Worm (Caenorhabditis elegans): Measurements from ENCODE around the gene Y57G11B.5.

Y57G11B.5 gene

DNA sequence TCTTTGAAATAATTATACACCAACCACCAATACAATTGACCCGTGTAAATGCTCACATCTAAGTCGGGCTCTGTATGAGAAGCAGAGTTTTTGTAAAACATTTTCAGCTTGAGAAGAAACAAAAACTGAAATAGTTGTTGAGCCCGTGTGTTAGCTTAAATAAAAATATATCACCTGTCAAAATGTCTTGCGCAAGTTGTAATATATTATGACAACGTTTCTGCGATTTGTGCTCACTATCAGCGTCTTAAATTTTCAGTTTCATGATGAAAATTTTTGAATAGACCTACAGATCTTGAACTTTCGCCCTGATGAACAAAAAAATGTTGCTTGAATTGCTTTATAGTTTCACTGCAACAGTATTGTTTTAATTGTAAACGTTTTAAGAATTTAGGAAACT, 39.7 kb upstream of the Y57G11B.5 start, which contains the start of gene T27E7.4:
T27E7.4 (minus strand) TSS at position 101 of the 400 bp plus-strand sequence.
- no peak for TF ChIP-seq ceh-48 (tag; optimal IDR thresholded peaks at IDR 0.05)
- no peak for TF ChIP-seq pha-4 (tag; optimal IDR thresholded peaks at IDR 0.05)
- no peak for TF ChIP-seq pros-1 (tag; optimal IDR thresholded peaks at IDR 0.05)
- TF ChIP-seq zip-5 (tag; optimal IDR thresholded peaks at IDR 0.05), result no peak
- TF ChIP-seq ahr-1 (tag; optimal IDR thresholded peaks at IDR 0.05), result no peak
- TF ChIP-seq rnt-1 (tag; optimal IDR thresholded peaks at IDR 0.05), result no peak
- TF ChIP-seq odd-2 (tag; optimal IDR thresholded peaks at IDR 0.05), result no peak
- no peak for TF ChIP-seq npax-4 (tag; optimal IDR thresholded peaks at IDR 0.05)
- TF ChIP-seq ref-2 (tag; optimal IDR thresholded peaks at IDR 0.05), result no peak
- TF ChIP-seq ttx-3 (tag; optimal IDR thresholded peaks at IDR 0.05), result no peak
- TF ChIP-seq che-1 (tag; optimal IDR thresholded peaks at IDR 0.05), result no peak
- TF ChIP-seq ceh-45 (GFP tag; IDR thresholded peaks at IDR 0.05), result no peak
- TF ChIP-seq eyg-1 (tag; optimal IDR thresholded peaks at IDR 0.05), result no peak
- TF ChIP-seq syd-9 (tag; optimal IDR thresholded peaks at IDR 0.05), result no peak

DNA sequence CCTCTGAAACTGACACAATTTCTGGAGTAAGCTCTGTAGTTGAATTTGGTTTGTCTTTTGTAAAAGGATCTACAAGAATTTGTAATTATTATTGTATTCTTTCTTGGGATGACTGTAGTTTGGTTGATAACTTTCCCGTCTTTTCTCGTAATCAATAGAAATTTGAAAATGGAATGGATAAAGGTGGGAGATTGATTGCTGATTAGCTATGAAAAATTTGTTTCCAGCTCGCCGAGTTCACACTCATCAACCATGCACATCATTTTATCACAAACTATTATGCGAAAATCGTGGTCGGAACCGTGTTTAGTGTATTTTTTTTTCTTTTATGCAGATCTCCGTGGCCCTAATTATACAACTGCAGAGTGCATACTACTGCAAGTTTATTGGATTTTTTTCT, 37.7 kb upstream of the Y57G11B.5 start, which contains the start of gene T27E7.5:
T27E7.5 (plus strand) TSS at position 253 of the 400 bp plus-strand sequence.
- TF ChIP-seq odd-2 (tag; optimal IDR thresholded peaks at IDR 0.05), result no peak
- TF ChIP-seq pqm-1 (tag; optimal IDR thresholded peaks at IDR 0.05), result no peak
- no peak for TF ChIP-seq ceh-14 (tag; optimal IDR thresholded peaks at IDR 0.05)

DNA sequence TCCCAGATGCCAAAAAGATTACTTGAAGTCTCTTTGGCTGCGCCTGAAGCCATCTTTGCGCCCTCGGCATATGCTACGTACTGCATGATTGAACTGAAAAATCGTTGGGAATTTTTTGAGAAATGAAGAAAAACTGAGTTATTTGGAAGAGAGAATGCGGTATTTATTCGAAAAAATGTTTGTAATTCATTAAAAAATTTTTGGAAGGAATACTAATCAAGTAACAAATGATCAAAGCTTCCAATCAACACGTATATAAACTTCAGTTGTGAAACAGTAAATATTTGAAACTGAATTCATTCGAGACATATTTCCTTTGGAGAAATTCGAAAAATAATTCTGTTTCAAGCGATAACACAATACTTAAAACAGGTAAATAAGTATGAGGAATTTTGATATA, 32.1 kb upstream of the Y57G11B.5 start, which contains the start of gene pals-29:
pals-29 (minus strand) TSS at position 101 of the 400 bp plus-strand sequence.
- TF ChIP-seq ceh-9 (tag; optimal IDR thresholded peaks at IDR 0.05) (no peak), ceh-34 (tag; optimal IDR thresholded peaks at IDR 0.05) (no peak), elt-4 (tag; optimal IDR thresholded peaks at IDR 0.05) (no peak), ceh-19 (GFP tag; optimal IDR thresholded peaks at IDR 0.05) (no peak), ahr-1 (tag; optimal IDR thresholded peaks at IDR 0.05) (no peak), C38D4.7 (GFP tag; optimal IDR thresholded peaks at IDR 0.05) (no peak), pha-4 (tag; optimal IDR thresholded peaks at IDR 0.05) (no peak), dmd-4 (tag; optimal IDR thresholded peaks at IDR 0.05; ENCODE audit: borderline replicate concordance) (no peak), ztf-16 (tag; optimal IDR thresholded peaks at IDR 0.05) (no peak), ceh-18 (tag; optimal IDR thresholded peaks at IDR 0.05) (no peak), fax-1 (tag; optimal IDR thresholded peaks at IDR 0.05) (no peak), mec-3 (tag; optimal IDR thresholded peaks at IDR 0.05; ENCODE audit: borderline replicate concordance) (no peak)

DNA sequence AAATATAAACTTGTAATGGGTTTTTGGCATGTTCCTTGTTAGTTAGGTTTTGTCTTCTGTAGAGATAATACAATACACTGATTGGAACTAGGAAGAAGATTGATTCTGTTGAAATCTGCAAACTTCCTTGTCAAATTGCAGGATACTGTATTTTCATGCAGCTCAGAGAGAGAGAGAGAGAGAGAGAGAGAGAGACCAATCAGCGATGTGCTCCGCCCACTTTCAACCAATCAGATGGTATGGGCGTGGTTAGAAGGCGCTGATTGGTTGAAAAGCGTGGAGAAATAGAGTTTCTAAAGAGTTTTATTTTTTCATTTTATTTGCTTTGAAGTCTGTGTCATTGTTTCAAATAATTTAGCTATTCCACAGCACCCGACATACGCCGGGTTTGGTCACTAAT, 27.3 kb upstream of the Y57G11B.5 start:
- TF ChIP-seq nfya-1 (tag; optimal IDR thresholded peaks at IDR 0.05) (peak; percentile 93), pax-1 (tag; optimal IDR thresholded peaks at IDR 0.05) (no peak)

DNA sequence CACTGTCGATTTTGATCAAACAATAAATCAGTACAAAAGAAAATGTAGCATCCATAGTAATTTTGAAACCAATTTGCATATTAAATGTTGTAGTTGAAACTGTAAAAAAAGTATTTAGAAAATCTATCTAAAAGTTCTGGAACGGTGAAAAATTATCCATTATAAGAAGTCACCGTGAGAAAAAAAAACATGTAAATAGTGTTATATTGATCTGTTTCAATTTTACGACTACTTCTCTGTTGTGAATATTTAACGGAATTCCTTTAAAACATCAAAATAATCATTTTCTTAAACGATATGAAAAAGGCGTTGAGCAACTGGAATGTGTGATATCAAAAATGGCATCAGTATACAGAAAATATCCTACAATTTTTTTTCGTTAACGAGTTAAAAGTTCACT, 25.3 kb upstream of the Y57G11B.5 start, which contains the start of gene T27E7.9:
T27E7.9 (minus strand) TSS at position 101 of the 400 bp plus-strand sequence.
- TF ChIP-seq gmeb-2 (tag; optimal IDR thresholded peaks at IDR 0.05) (no peak), C08G9.2 (tag; optimal IDR thresholded peaks at IDR 0.05) (no peak), dmd-4 (tag; optimal IDR thresholded peaks at IDR 0.05; ENCODE audit: borderline replicate concordance) (no peak), K09A11.1 (tag; optimal IDR thresholded peaks at IDR 0.05; ENCODE audit: insufficient read depth) (no peak), ceh-18 (tag; optimal IDR thresholded peaks at IDR 0.05) (no peak), F13H6.1 (tag; optimal IDR thresholded peaks at IDR 0.05) (no peak), nhr-11 (tag; optimal IDR thresholded peaks at IDR 0.05) (no peak), pros-1 (tag; optimal IDR thresholded peaks at IDR 0.05) (no peak), ahr-1 (tag; optimal IDR thresholded peaks at IDR 0.05) (no peak), nhr-232 (tag; optimal IDR thresholded peaks at IDR 0.05) (no peak), K02D7.2 (tag; optimal IDR thresholded peaks at IDR 0.05) (no peak), hlh-15 (tag; optimal IDR thresholded peaks at IDR 0.05) (no peak), lin-11 (tag; optimal IDR thresholded peaks at IDR 0.05) (no peak), hlh-13 (GFP tag; optimal IDR thresholded peaks at IDR 0.05) (no peak), ztf-16 (tag; optimal IDR thresholded peaks at IDR 0.05) (no peak), madf-2 (tag; optimal IDR thresholded peaks at IDR 0.05) (no peak), ceh-48 (tag; optimal IDR thresholded peaks at IDR 0.05) (no peak), ref-2 (tag; optimal IDR thresholded peaks at IDR 0.05) (no peak), eyg-1 (tag; optimal IDR thresholded peaks at IDR 0.05) (no peak), sox-2 (GFP tag; IDR thresholded peaks at IDR 0.05) (no peak)
